Worm (Caenorhabditis elegans) whole organism, L1 larva: ENCODE results near the gene F46B3.9.

ENCODE experiments used
- C04F5.9 ChIP-seq: sonication (generic microtip); optimal IDR thresholded peaks from 2 replicates; lab custom pipeline; 2016; ENCODE audit warnings: missing genetic modification characterization, missing compliant biosample characterization
- C16A3.4 ChIP-seq: fragments of 150-350 bp; optimal IDR thresholded peaks from 2 replicates; lab custom pipeline; 2014; ENCODE audit warnings: missing biosample characterization, missing genetic modification characterization
- F16B12.6 ChIP-seq: fragments of 150-350 bp; optimal IDR thresholded peaks from 2 replicates; lab custom pipeline; 2014; ENCODE audit warnings: missing biosample characterization, missing genetic modification characterization
- aha-1 ChIP-seq: fragments of 150-350 bp; optimal IDR thresholded peaks from 2 replicates; lab custom pipeline; 2014; ENCODE audit warnings: missing biosample characterization, missing genetic modification characterization
- alr-1 ChIP-seq: fragments of 200-800 bp; sonication (Bioruptor generic); optimal IDR thresholded peaks from 2 replicates; lab custom pipeline; 2018; ENCODE audit warnings: borderline replicate concordance, mild to moderate bottlenecking, missing genetic modification characterization, missing compliant biosample characterization
- aly-2 ChIP-seq: fragments of 150-350 bp; optimal IDR thresholded peaks from 2 replicates; lab custom pipeline; 2014; ENCODE audit warnings: missing biosample characterization, missing genetic modification characterization
- ama-1 ChIP-seq: fragments of 150-350 bp; optimal IDR thresholded peaks from 2 replicates; lab custom pipeline; 2014
- blmp-1 ChIP-seq: fragments of 150-350 bp; optimal IDR thresholded peaks from 2 replicates; lab custom pipeline; 2014; ENCODE audit warnings: missing biosample characterization, missing genetic modification characterization
- ceh-8 ChIP-seq: fragments of 200-800 bp; sonication (Bioruptor generic); optimal IDR thresholded peaks from 2 replicates; lab custom pipeline; 2018; ENCODE audit warnings: mild to moderate bottlenecking, missing genetic modification characterization, moderate library complexity, missing compliant biosample characterization
- ceh-82 ChIP-seq, 3 experiments: fragments of 150-350 bp in 1 of 3; sonication (generic microtip) in 2 of 3; optimal IDR thresholded peaks; 2 replicates each; lab custom pipeline; 2014 to 2017; ENCODE audit warnings: missing biosample characterization in 3 of 3, missing genetic modification characterization in 3 of 3
- ceh-88 ChIP-seq: fragments of 200-800 bp; sonication (Bioruptor generic); IDR thresholded peaks from 2 replicates; pipeline ENCODE4 v1.3.6; 2022; ENCODE audit warnings: missing genetic modification characterization, missing compliant biosample characterization
- ces-1 ChIP-seq: fragments of 150-350 bp; optimal IDR thresholded peaks from 2 replicates; lab custom pipeline; 2014; ENCODE audit warnings: missing biosample characterization, missing genetic modification reagents, missing genetic modification characterization
- efl-1 ChIP-seq, 4 experiments: fragments of 150-350 bp; optimal IDR thresholded peaks in 3 of 4; peaks in 1 of 4; 1 replicate in 1 of 4; 2 replicates in 3 of 4; lab custom pipeline; 2014; ENCODE audit warnings: missing biosample characterization in 2 of 4, missing genetic modification characterization in 2 of 4, missing genetic modification reagents in 2 of 4
- efl-3 ChIP-seq: fragments of 200-800 bp; sonication (Bioruptor generic); optimal IDR thresholded peaks from 2 replicates; lab custom pipeline; 2018; ENCODE audit warnings: mild to moderate bottlenecking, missing genetic modification characterization, missing compliant biosample characterization
- egl-27 ChIP-seq, 2 experiments: fragments of 150-350 bp in 1 of 2; sonication (generic microtip); optimal IDR thresholded peaks; 3 replicates each; lab custom pipeline; 2017 to 2018; ENCODE audit warnings: missing biosample characterization in 2 of 2, missing genetic modification characterization in 2 of 2, missing genetic modification reagents in 2 of 2
- elt-2 ChIP-seq: sonication (generic microtip); optimal IDR thresholded peaks from 2 replicates; lab custom pipeline; 2016; ENCODE audit warnings: missing genetic modification characterization, mild to moderate bottlenecking, inconsistent platforms, missing compliant biosample characterization, missing genetic modification reagents
- fkh-10 ChIP-seq: sonication (generic microtip); optimal IDR thresholded peaks from 2 replicates; lab custom pipeline; 2017; ENCODE audit warnings: missing biosample characterization, missing genetic modification reagents, missing genetic modification characterization
- fkh-8 ChIP-seq: sonication (generic microtip); optimal IDR thresholded peaks from 2 replicates; lab custom pipeline; 2016; ENCODE audit warnings: mild to moderate bottlenecking, missing genetic modification characterization, missing compliant biosample characterization
- fos-1 ChIP-seq: fragments of 150-350 bp; optimal IDR thresholded peaks from 2 replicates; lab custom pipeline; 2014; ENCODE audit warnings: missing biosample characterization, missing genetic modification characterization
- grh-1 ChIP-seq: fragments of 200-800 bp; sonication (Bioruptor generic); IDR thresholded peaks from 2 replicates; pipeline ENCODE4 v1.3.6; 2022; ENCODE audit warnings: missing genetic modification reagents, missing genetic modification characterization, missing compliant biosample characterization
- hlh-17 ChIP-seq: fragments of 200-800 bp; sonication (Bioruptor generic); optimal IDR thresholded peaks from 2 replicates; lab custom pipeline; 2018; ENCODE audit warnings: missing genetic modification characterization, mild to moderate bottlenecking, missing compliant biosample characterization, moderate library complexity, borderline replicate concordance
- hlh-4 ChIP-seq: sonication (generic microtip); optimal IDR thresholded peaks from 2 replicates; lab custom pipeline; 2016; ENCODE audit warnings: mild to moderate bottlenecking, missing genetic modification characterization, missing compliant biosample characterization
- isw-1 ChIP-seq: fragments of 200-800 bp; sonication (Bioruptor generic); IDR thresholded peaks from 2 replicates; pipeline ENCODE4 v1.3.6; 2022; ENCODE audit warnings: missing genetic modification characterization, missing compliant biosample characterization
- lin-13 ChIP-seq: fragments of 150-350 bp; optimal IDR thresholded peaks from 2 replicates; lab custom pipeline; 2014; ENCODE audit warnings: missing biosample characterization, missing genetic modification reagents, missing genetic modification characterization
- lin-14 ChIP-seq: fragments of 200-800 bp; sonication (Bioruptor generic); optimal IDR thresholded peaks from 2 replicates; lab custom pipeline; 2018; ENCODE audit warnings: mild to moderate bottlenecking, missing genetic modification characterization, moderate library complexity, missing compliant biosample characterization
- lin-15B ChIP-seq: fragments of 150-350 bp; sonication (generic microtip); optimal IDR thresholded peaks from 3 replicates; lab custom pipeline; 2014; ENCODE audit warnings: missing biosample characterization, missing genetic modification characterization
- lir-3 ChIP-seq: sonication (generic microtip); optimal IDR thresholded peaks from 2 replicates; lab custom pipeline; 2016; ENCODE audit warnings: mild to moderate bottlenecking, missing genetic modification characterization, moderate library complexity, missing compliant biosample characterization; ENCODE audit not compliant: poor library complexity
- lsy-2 ChIP-seq, 2 experiments: fragments of 150-350 bp; optimal IDR thresholded peaks; 2 replicates each; lab custom pipeline; 2014; ENCODE audit warnings: missing biosample characterization in 2 of 2, missing genetic modification characterization in 2 of 2
- mab-9 ChIP-seq: fragments of 200-800 bp; sonication (Bioruptor generic); IDR thresholded peaks from 2 replicates; pipeline ENCODE4 v1.3.6; 2022; ENCODE audit warnings: missing genetic modification reagents, missing genetic modification characterization, missing compliant biosample characterization
- mdl-1 ChIP-seq, 2 experiments: fragments of 150-350 bp; optimal IDR thresholded peaks; 2 replicates each; lab custom pipeline; 2014 to 2017; ENCODE audit warnings: missing biosample characterization in 2 of 2, missing genetic modification characterization in 2 of 2, inconsistent platforms in 1 of 2
- mep-1 ChIP-seq: fragments of 150-350 bp; optimal IDR thresholded peaks from 2 replicates; lab custom pipeline; 2014; ENCODE audit warnings: missing biosample characterization, missing genetic modification characterization
- nhr-237 ChIP-seq: fragments of 150-350 bp; optimal IDR thresholded peaks from 2 replicates; lab custom pipeline; 2014; ENCODE audit warnings: missing biosample characterization, missing genetic modification characterization
- nhr-47 ChIP-seq: sonication (generic microtip); optimal IDR thresholded peaks from 2 replicates; lab custom pipeline; 2016; ENCODE audit warnings: mild to moderate bottlenecking, missing genetic modification characterization, moderate library complexity, missing compliant biosample characterization
- nhr-71 ChIP-seq: sonication (generic microtip); optimal IDR thresholded peaks from 2 replicates; lab custom pipeline; 2016; ENCODE audit warnings: mild to moderate bottlenecking, missing genetic modification characterization, moderate library complexity, missing compliant biosample characterization
- nhr-84 ChIP-seq: sonication (generic microtip); optimal IDR thresholded peaks from 2 replicates; lab custom pipeline; 2017; ENCODE audit warnings: missing biosample characterization, missing genetic modification characterization
- nhr-85 ChIP-seq: sonication (generic microtip); peaks from one replicate; lab custom pipeline; 2016; ENCODE audit warnings: missing genetic modification characterization, inconsistent platforms, missing compliant biosample characterization
- nhr-90 ChIP-seq: sonication (generic microtip); optimal IDR thresholded peaks from 2 replicates; lab custom pipeline; 2016; ENCODE audit warnings: mild to moderate bottlenecking, missing genetic modification characterization, missing compliant biosample characterization; ENCODE audit not compliant: poor library complexity
- pax-3 ChIP-seq: fragments of 200-800 bp; sonication (Bioruptor generic); optimal IDR thresholded peaks from 2 replicates; lab custom pipeline; 2018; ENCODE audit warnings: mild to moderate bottlenecking, missing genetic modification characterization, moderate library complexity, missing compliant biosample characterization
- pqm-1 ChIP-seq: sonication (generic microtip); optimal IDR thresholded peaks from 3 replicates; lab custom pipeline; 2017; ENCODE audit warnings: missing biosample characterization, missing genetic modification characterization
- rnt-1 ChIP-seq: sonication (generic microtip); optimal IDR thresholded peaks from 2 replicates; lab custom pipeline; 2016; ENCODE audit warnings: mild to moderate bottlenecking, missing genetic modification characterization, moderate library complexity, missing compliant biosample characterization
- skn-1 ChIP-seq: fragments of 150-350 bp; optimal IDR thresholded peaks from 2 replicates; lab custom pipeline; 2014; ENCODE audit warnings: missing biosample characterization, missing genetic modification characterization
- snu-23 ChIP-seq: sonication (generic microtip); optimal IDR thresholded peaks from 2 replicates; lab custom pipeline; 2016; ENCODE audit warnings: missing genetic modification characterization, missing compliant biosample characterization
- sup-37 ChIP-seq: fragments of 200-800 bp; sonication (Bioruptor generic); optimal IDR thresholded peaks from 2 replicates; lab custom pipeline; 2018; ENCODE audit warnings: mild to moderate bottlenecking, missing genetic modification characterization, missing compliant biosample characterization
- swsn-7 ChIP-seq: sonication (generic microtip); optimal IDR thresholded peaks from 2 replicates; lab custom pipeline; 2016; ENCODE audit warnings: missing genetic modification characterization, missing compliant biosample characterization
- tbx-2 ChIP-seq: sonication (generic microtip); optimal IDR thresholded peaks from 2 replicates; lab custom pipeline; 2016; ENCODE audit warnings: missing genetic modification characterization, missing compliant biosample characterization
- unc-30 ChIP-seq: sonication (generic microtip); optimal IDR thresholded peaks from 2 replicates; lab custom pipeline; 2017; ENCODE audit warnings: missing biosample characterization, missing genetic modification characterization
- unc-86 ChIP-seq: sonication (generic microtip); optimal IDR thresholded peaks from 2 replicates; lab custom pipeline; 2016; ENCODE audit warnings: missing genetic modification characterization, missing compliant biosample characterization
- unc-98 ChIP-seq: fragments of 200-800 bp; sonication (Bioruptor generic); IDR thresholded peaks from 2 replicates; pipeline ENCODE4 v1.3.6; 2022; ENCODE audit warnings: missing genetic modification characterization, missing compliant biosample characterization
- vab-15 ChIP-seq: sonication (generic microtip); optimal IDR thresholded peaks from 2 replicates; lab custom pipeline; 2017; ENCODE audit warnings: missing genotype, mild to moderate bottlenecking, missing genetic modification characterization, missing compliant biosample characterization
- xbp-1 ChIP-seq: sonication (generic microtip); optimal IDR thresholded peaks from 2 replicates; lab custom pipeline; 2016; ENCODE audit warnings: missing genetic modification characterization, missing compliant biosample characterization
- ztf-11 ChIP-seq, 2 experiments: sonication (generic microtip); optimal IDR thresholded peaks; 2 replicates each; lab custom pipeline; 2016 to 2017; ENCODE audit warnings: missing genetic modification characterization in 2 of 2, missing biosample characterization in 1 of 2, missing compliant biosample characterization in 1 of 2
- ztf-4 ChIP-seq: fragments of 150-350 bp; optimal IDR thresholded peaks from 2 replicates; lab custom pipeline; 2014; ENCODE audit warnings: missing biosample characterization, missing genetic modification characterization

The F46B3.9 gene

DNA sequence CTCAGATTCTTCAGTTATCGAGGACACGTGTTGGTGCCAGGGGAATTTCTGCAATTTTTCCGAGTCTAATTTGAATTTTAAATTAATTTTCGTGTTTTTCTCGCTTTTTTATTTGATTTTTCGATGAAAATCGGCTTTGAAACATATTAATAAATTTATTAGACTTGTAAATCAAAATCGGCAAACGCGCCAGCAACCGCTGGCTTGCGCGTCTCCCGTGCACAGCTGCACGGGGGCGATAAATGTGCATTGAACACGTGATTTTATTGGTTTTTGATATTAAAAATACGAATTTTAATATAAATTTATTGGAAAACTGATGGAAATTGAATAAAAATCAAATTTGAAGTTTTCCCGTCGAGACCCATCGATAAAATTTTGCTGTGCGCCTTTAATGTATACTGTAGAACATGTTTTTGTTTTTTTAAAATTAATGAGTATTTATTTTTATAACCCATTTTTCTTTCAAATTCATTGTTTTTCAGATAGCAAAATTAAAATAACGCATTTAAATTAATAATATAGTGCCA is 45.4 kb downstream of the F46B3.9 start, which contains the start of gene F26F2.7 (continued):
- TF ChIP-seq mep-1 (tag; lab: Kevin White, UChicago) (peak; percentile 94), swsn-7 (tag; lab: Kevin White, UChicago) (peak; percentile 90), nhr-90 (tag; lab: Kevin White, UChicago) (peak; percentile 90), lin-14 (GFP tag; lab: Kevin White, UChicago) (peak; percentile 92), nhr-237 (no peak), blmp-1 (peak; percentile 11), ceh-88 (peak; percentile 70), efl-3 (GFP tag; lab: Kevin White, UChicago) (peak; percentile 46), vab-15 (tag; lab: Kevin White, UChicago) (no peak), efl-1 (optimal IDR thresholded peaks at IDR 0.05; lab: Kevin White, UChicago) (peak; percentile 64 to 73), efl-1 (GFP tag; optimal IDR thresholded peaks at IDR 0.05 in 1 of 2; lab: Kevin White, UChicago) (peak; percentile 75 to 96), nhr-84 (no peak), lin-13 (GFP tag; lab: Kevin White, UChicago) (peak; percentile 80), sup-37 (GFP tag; lab: Kevin White, UChicago) (peak; percentile 30), fkh-10 (GFP tag; lab: Kevin White, UChicago) (peak; percentile 17), snu-23 (GFP tag; lab: Kevin White, UChicago) (peak; percentile 90), rnt-1 (tag; lab: Kevin White, UChicago) (no peak), tbx-2 (tag; lab: Kevin White, UChicago) (peak; percentile 89), egl-27 (tag; optimal IDR thresholded peaks at IDR 0.05; lab: Kevin White, UChicago) (no peak), unc-98 (GFP tag; lab: Robert Waterston, UW) (no peak), ceh-82 (tag; optimal IDR thresholded peaks at IDR 0.05; lab: Kevin White, UChicago) (peak; percentile 61 to 80 (median 70)), hlh-17 (GFP tag; lab: Kevin White, UChicago) (no peak), pqm-1 (tag; lab: Kevin White, UChicago) (no peak), nhr-71 (tag; lab: Kevin White, UChicago) (peak; percentile 93), isw-1 (GFP tag; lab: Robert Waterston, UW) (peak; percentile 65), mdl-1 (tag; optimal IDR thresholded peaks at IDR 0.05; lab: Kevin White, UChicago) (peak in 1 of 2 experiments; percentile 88), nhr-85 (tag; lab: Kevin White, UChicago) (peak; percentile 87), nhr-47 (peak; percentile 93), aha-1 (peak; percentile 29), ztf-4 (tag; lab: Kevin White, UChicago) (no peak), fkh-8 (tag; lab: Kevin White, UChicago) (peak; percentile 87), ztf-11 (tag; optimal IDR thresholded peaks at IDR 0.05; lab: Kevin White, UChicago) (peak in 1 of 2 experiments; percentile 67), ceh-8 (GFP tag; lab: Kevin White, UChicago) (peak; percentile 30), unc-86 (tag; lab: Kevin White, UChicago) (peak; percentile 79), fos-1 (peak; percentile 28), C16A3.4 (tag; lab: Kevin White, UChicago) (peak; percentile 82), aly-2 (tag; lab: Kevin White, UChicago) (no peak), xbp-1 (tag; lab: Kevin White, UChicago) (peak; percentile 89), lin-15B (tag; lab: Kevin White, UChicago) (no peak), pax-3 (peak; percentile 65), lsy-2 (tag; optimal IDR thresholded peaks at IDR 0.05; lab: Kevin White, UChicago) (peak; percentile 89 to 91), elt-2 (tag; lab: Kevin White, UChicago) (peak; percentile 81), grh-1 (GFP tag; lab: Robert Waterston, UW) (peak; percentile 66; the same call in 1 of the 2 replicates), unc-30 (tag; lab: Kevin White, UChicago) (no peak), hlh-4 (tag; lab: Kevin White, UChicago) (peak; percentile 3), mab-9 (GFP tag; lab: Robert Waterston, UW) (peak; percentile 45; the same call in 1 of the 2 replicates), C04F5.9 (tag; lab: Kevin White, UChicago) (peak; percentile 64), lir-3 (tag; lab: Kevin White, UChicago) (no peak), ces-1 (GFP tag; lab: Kevin White, UChicago) (no peak), alr-1 (tag; lab: Kevin White, UChicago) (no peak), skn-1 (tag; lab: Kevin White, UChicago) (peak; percentile 57), ama-1 (no peak), F16B12.6 (peak; percentile 53)
